Worm (Caenorhabditis elegans) whole organism, late embryonic: Measurements from ENCODE around the gene elb-1.

Source experiments
- C08G9.2 ChIP-seq: sonication (generic microtip); optimal IDR thresholded peaks from 2 replicates; lab custom pipeline; 2016; ENCODE audit warnings: mild to moderate bottlenecking, missing genetic modification characterization, moderate library complexity, missing compliant biosample characterization
- K02D7.2 ChIP-seq: sonication (generic microtip); optimal IDR thresholded peaks from 2 replicates; lab custom pipeline; 2017; ENCODE audit warnings: mild to moderate bottlenecking, missing genetic modification characterization, missing compliant biosample characterization
- K09A11.1 ChIP-seq: sonication (generic microtip); optimal IDR thresholded peaks from 2 replicates; lab custom pipeline; 2017; ENCODE audit warnings: antibody characterized with exemption, mild to moderate bottlenecking, missing genetic modification characterization, missing compliant biosample characterization; ENCODE audit not compliant: insufficient read depth
- Y22D7AL.16 ChIP-seq: sonication (generic microtip); optimal IDR thresholded peaks from 2 replicates; lab custom pipeline; 2016; ENCODE audit warnings: missing genetic modification characterization, missing compliant biosample characterization
- ahr-1 ChIP-seq: sonication (generic microtip); optimal IDR thresholded peaks from 2 replicates; lab custom pipeline; 2016; ENCODE audit warnings: missing genetic modification characterization, missing compliant biosample characterization
- ama-1 ChIP-seq: fragments of 150-350 bp; optimal IDR thresholded peaks from 2 replicates; lab custom pipeline; 2014
- ceh-14 ChIP-seq: sonication (generic microtip); optimal IDR thresholded peaks from 2 replicates; lab custom pipeline; 2016; ENCODE audit warnings: missing genotype, missing genetic modification characterization, missing compliant biosample characterization
- ceh-19 ChIP-seq: fragments of 200-800 bp; sonication (Bioruptor generic); optimal IDR thresholded peaks from 2 replicates; lab custom pipeline; 2018; ENCODE audit warnings: mild to moderate bottlenecking, missing genetic modification characterization, missing compliant biosample characterization
- ceh-24 ChIP-seq: sonication (generic microtip); optimal IDR thresholded peaks from 2 replicates; lab custom pipeline; 2016; ENCODE audit warnings: mild to moderate bottlenecking, missing genetic modification characterization, missing compliant biosample characterization
- ceh-30 ChIP-seq: fragments of 150-350 bp; optimal IDR thresholded peaks from 2 replicates; lab custom pipeline; 2014; ENCODE audit warnings: missing biosample characterization, missing genetic modification characterization
- ceh-31 ChIP-seq: sonication (generic microtip); optimal IDR thresholded peaks from 2 replicates; lab custom pipeline; 2016; ENCODE audit warnings: missing genetic modification characterization, missing compliant biosample characterization
- ceh-34 ChIP-seq: sonication (generic microtip); optimal IDR thresholded peaks from 2 replicates; lab custom pipeline; 2016; ENCODE audit warnings: mild to moderate bottlenecking, missing genetic modification characterization, missing compliant biosample characterization
- ceh-45 ChIP-seq: fragments of 200-800 bp; sonication (Bioruptor generic); IDR thresholded peaks from 2 replicates; pipeline ENCODE4 v1.3.6; 2022; ENCODE audit warnings: missing genetic modification reagents, missing genetic modification characterization, missing compliant biosample characterization
- ceh-48 ChIP-seq: sonication (generic microtip); optimal IDR thresholded peaks from 2 replicates; lab custom pipeline; 2016; ENCODE audit warnings: missing genetic modification characterization, inconsistent platforms, missing compliant biosample characterization
- ceh-6 ChIP-seq: fragments of 200-800 bp; sonication (Bioruptor generic); optimal IDR thresholded peaks from 2 replicates; lab custom pipeline; 2018; ENCODE audit warnings: mild to moderate bottlenecking, missing genetic modification characterization, missing compliant biosample characterization
- che-1 ChIP-seq: sonication (generic microtip); optimal IDR thresholded peaks from 2 replicates; lab custom pipeline; 2016; ENCODE audit warnings: mild to moderate bottlenecking, missing genetic modification characterization, missing compliant biosample characterization
- dve-1 ChIP-seq: sonication (generic microtip); optimal IDR thresholded peaks from 2 replicates; lab custom pipeline; 2017; ENCODE audit warnings: antibody characterized with exemption, mild to moderate bottlenecking, missing genetic modification characterization, missing compliant biosample characterization
- elt-4 ChIP-seq: sonication (generic microtip); optimal IDR thresholded peaks from 2 replicates; lab custom pipeline; 2016; ENCODE audit warnings: missing genetic modification characterization, missing compliant biosample characterization
- ets-4 ChIP-seq: sonication (generic microtip); optimal IDR thresholded peaks from 2 replicates; lab custom pipeline; 2016; ENCODE audit warnings: missing genetic modification characterization, missing compliant biosample characterization
- fax-1 ChIP-seq: sonication (generic microtip); optimal IDR thresholded peaks from 2 replicates; lab custom pipeline; 2016; ENCODE audit warnings: missing genotype, missing genetic modification characterization, missing compliant biosample characterization
- fkh-10 ChIP-seq: fragments of 150-350 bp; optimal IDR thresholded peaks from 2 replicates; lab custom pipeline; 2014; ENCODE audit warnings: missing biosample characterization, missing genetic modification reagents, missing genetic modification characterization
- fkh-6 ChIP-seq: sonication (generic microtip); optimal IDR thresholded peaks from 2 replicates; lab custom pipeline; 2016; ENCODE audit warnings: missing genetic modification characterization, missing compliant biosample characterization
- gmeb-2 ChIP-seq: sonication (generic microtip); optimal IDR thresholded peaks from 2 replicates; lab custom pipeline; 2016; ENCODE audit warnings: missing genetic modification characterization, inconsistent platforms, missing compliant biosample characterization
- hlh-13 ChIP-seq: fragments of 200-800 bp; sonication (Bioruptor generic); optimal IDR thresholded peaks from 2 replicates; lab custom pipeline; 2018; ENCODE audit warnings: mild to moderate bottlenecking, missing genetic modification characterization, missing compliant biosample characterization
- hlh-15 ChIP-seq: sonication (generic microtip); optimal IDR thresholded peaks from 2 replicates; lab custom pipeline; 2016; ENCODE audit warnings: missing genetic modification characterization, missing compliant biosample characterization
- hlh-30 ChIP-seq: sonication (generic microtip); optimal IDR thresholded peaks from 2 replicates; lab custom pipeline; 2017; ENCODE audit warnings: antibody characterized with exemption, missing genetic modification characterization, missing compliant biosample characterization; ENCODE audit not compliant: insufficient read depth
- hlh-6 ChIP-seq: sonication (generic microtip); optimal IDR thresholded peaks from 2 replicates; lab custom pipeline; 2016; ENCODE audit warnings: missing genotype, missing genetic modification characterization, missing compliant biosample characterization
- hlh-8 ChIP-seq: sonication (generic microtip); optimal IDR thresholded peaks from 2 replicates; lab custom pipeline; 2016; ENCODE audit warnings: missing genotype, missing genetic modification characterization, missing compliant biosample characterization
- lim-6 ChIP-seq: sonication (generic microtip); optimal IDR thresholded peaks from 2 replicates; lab custom pipeline; 2016; ENCODE audit warnings: missing genetic modification characterization, missing compliant biosample characterization
- lin-11 ChIP-seq: fragments of 200-800 bp; sonication (Bioruptor generic); optimal IDR thresholded peaks from 2 replicates; lab custom pipeline; 2018; ENCODE audit warnings: mild to moderate bottlenecking, missing genetic modification characterization, missing compliant biosample characterization
- madf-2 ChIP-seq: sonication (generic microtip); optimal IDR thresholded peaks from 2 replicates; lab custom pipeline; 2017; ENCODE audit warnings: missing genetic modification characterization, missing compliant biosample characterization
- mec-3 ChIP-seq: sonication (generic microtip); optimal IDR thresholded peaks from 2 replicates; lab custom pipeline; 2016; ENCODE audit warnings: borderline replicate concordance, missing genetic modification characterization, missing compliant biosample characterization
- nhr-11 ChIP-seq: fragments of 150-350 bp; optimal IDR thresholded peaks from 2 replicates; lab custom pipeline; 2014; ENCODE audit warnings: missing biosample characterization, missing genetic modification characterization
- nhr-232 ChIP-seq: sonication (generic microtip); optimal IDR thresholded peaks from 2 replicates; lab custom pipeline; 2016; ENCODE audit warnings: missing genetic modification characterization, missing compliant biosample characterization
- odd-2 ChIP-seq: sonication (generic microtip); optimal IDR thresholded peaks from 2 replicates; lab custom pipeline; 2017; ENCODE audit warnings: antibody characterized with exemption, mild to moderate bottlenecking, missing genetic modification characterization, missing compliant biosample characterization
- pag-3 ChIP-seq: sonication (generic microtip); optimal IDR thresholded peaks from 2 replicates; lab custom pipeline; 2016; ENCODE audit warnings: missing compliant biosample characterization, missing genetic modification characterization, borderline replicate concordance
- pat-9 ChIP-seq: fragments of 200-800 bp; sonication (Bioruptor generic); optimal IDR thresholded peaks from 2 replicates; lab custom pipeline; 2018; ENCODE audit warnings: mild to moderate bottlenecking, missing genetic modification characterization, moderate library complexity, missing compliant biosample characterization
- pha-2 ChIP-seq: sonication (generic microtip); optimal IDR thresholded peaks from 2 replicates; lab custom pipeline; 2017; ENCODE audit warnings: mild to moderate bottlenecking, missing genetic modification characterization, missing compliant biosample characterization
- pha-4 ChIP-seq: fragments of 150-350 bp; optimal IDR thresholded peaks from 2 replicates; lab custom pipeline; 2018; ENCODE audit warnings: missing biosample characterization, missing genetic modification reagents, missing genetic modification characterization
- pqm-1 ChIP-seq: sonication (generic microtip); optimal IDR thresholded peaks from 2 replicates; lab custom pipeline; 2016; ENCODE audit warnings: missing genetic modification characterization, missing compliant biosample characterization
- rnt-1 ChIP-seq: sonication (generic microtip); optimal IDR thresholded peaks from 2 replicates; lab custom pipeline; 2016; ENCODE audit warnings: missing genetic modification characterization, missing compliant biosample characterization
- sox-4 ChIP-seq: sonication (generic microtip); optimal IDR thresholded peaks from 2 replicates; lab custom pipeline; 2017; ENCODE audit warnings: mild to moderate bottlenecking, missing genetic modification characterization, inconsistent platforms, missing compliant biosample characterization
- tbx-7 ChIP-seq: sonication (generic microtip); optimal IDR thresholded peaks from 2 replicates; lab custom pipeline; 2016; ENCODE audit warnings: missing genotype, missing genetic modification characterization, missing compliant biosample characterization
- unc-3 ChIP-seq, 2 experiments: fragments of 200-800 bp in 1 of 2; sonication (Bioruptor generic) in 1 of 2; sonication (generic microtip) in 1 of 2; conservative IDR thresholded peaks in 1 of 2; optimal IDR thresholded peaks in 1 of 2; 2 replicates each; pipeline versions ENCODE4 v1.3.6 to Lab custom; 2016 to 2022; ENCODE audit warnings: missing compliant biosample characterization in 2 of 2, missing genetic modification characterization in 2 of 2, missing genetic modification reagents in 1 of 2
- unc-42 ChIP-seq: sonication (generic microtip); optimal IDR thresholded peaks from 2 replicates; lab custom pipeline; 2016; ENCODE audit warnings: missing genotype, missing genetic modification characterization, missing compliant biosample characterization
- unc-86 ChIP-seq: sonication (generic microtip); optimal IDR thresholded peaks from 2 replicates; lab custom pipeline; 2016; ENCODE audit warnings: missing genetic modification characterization, missing compliant biosample characterization
- zip-5 ChIP-seq: sonication (generic microtip); optimal IDR thresholded peaks from 2 replicates; lab custom pipeline; 2016; ENCODE audit warnings: missing genetic modification characterization, missing compliant biosample characterization
- ztf-16 ChIP-seq: sonication (generic microtip); optimal IDR thresholded peaks from 2 replicates; lab custom pipeline; 2017; ENCODE audit warnings: missing genetic modification characterization, missing compliant biosample characterization

elb-1 gene

DNA sequence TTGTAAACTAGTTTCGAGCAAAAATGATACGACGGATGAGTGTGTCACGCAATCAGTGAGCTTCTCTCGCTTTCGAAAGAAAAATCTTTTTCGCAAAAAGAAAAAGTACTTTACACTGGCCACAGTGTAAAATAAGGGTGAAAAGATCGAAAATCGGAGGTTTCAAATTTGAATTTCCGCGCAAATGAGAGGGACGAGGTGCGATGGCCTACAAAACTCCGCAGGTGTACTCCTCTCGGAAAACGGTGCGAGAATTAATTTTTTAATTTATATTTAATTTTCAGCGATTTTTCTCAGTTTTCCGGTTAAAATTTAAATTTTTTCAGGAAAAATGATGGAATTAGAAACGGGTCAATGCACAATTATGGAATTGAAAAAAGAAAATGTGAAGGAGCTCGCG lies 27.5 kb upstream of the elb-1 start, which contains the start of gene mrt-2 (continued):
- TF ChIP-seq ets-4 (tag; lab: Kevin White, UChicago), result peak; percentile 96
- no peak for TF ChIP-seq ceh-6 (GFP tag; lab: Kevin White, UChicago)
- no peak for TF ChIP-seq Y22D7AL.16
- no peak for TF ChIP-seq K02D7.2 (tag; lab: Kevin White, UChicago)
- TF ChIP-seq pqm-1 (tag; lab: Kevin White, UChicago), result peak; percentile 43
- peak; percentile 23 for TF ChIP-seq gmeb-2
- TF ChIP-seq hlh-6 (tag; lab: Kevin White, UChicago), result no peak
- no peak for TF ChIP-seq pha-2 (tag; lab: Kevin White, UChicago)
- TF ChIP-seq C08G9.2, result peak; percentile 95
- TF ChIP-seq pha-4, result no peak
- no peak for TF ChIP-seq K09A11.1 (tag; lab: Kevin White, UChicago)
- TF ChIP-seq ceh-24 (tag; lab: Kevin White, UChicago), result no peak
- TF ChIP-seq rnt-1 (tag; lab: Kevin White, UChicago), result peak; percentile 66
- TF ChIP-seq ceh-14 (tag; lab: Kevin White, UChicago), result peak; percentile 71
- TF ChIP-seq ceh-19 (GFP tag; lab: Kevin White, UChicago), result no peak
- TF ChIP-seq ceh-48, result no peak
- peak; percentile 11 for TF ChIP-seq fkh-6 (tag; lab: Kevin White, UChicago)
- TF ChIP-seq nhr-232, result no peak
- TF ChIP-seq unc-42 (tag; lab: Kevin White, UChicago), result peak; percentile 71
- TF ChIP-seq ahr-1 (tag; lab: Kevin White, UChicago), result no peak
- no peak for TF ChIP-seq lim-6 (tag; lab: Kevin White, UChicago)
- peak; percentile 40 for TF ChIP-seq ztf-16 (tag; lab: Kevin White, UChicago)
- TF ChIP-seq pag-3, result no peak
- TF ChIP-seq odd-2 (tag; lab: Kevin White, UChicago), result no peak
- peak; percentile 36 for TF ChIP-seq ceh-34 (tag; lab: Kevin White, UChicago)
- TF ChIP-seq fax-1 (tag; lab: Kevin White, UChicago), result peak; percentile 49
- TF ChIP-seq mec-3 (tag; lab: Kevin White, UChicago), result peak; percentile 74
- no peak for TF ChIP-seq dve-1 (tag; lab: Kevin White, UChicago)
- peak; percentile 86 for TF ChIP-seq tbx-7 (tag; lab: Kevin White, UChicago)
- TF ChIP-seq ceh-31, result peak; percentile 96
- TF ChIP-seq elt-4 (tag; lab: Kevin White, UChicago), result no peak
- no peak for TF ChIP-seq fkh-10
- TF ChIP-seq hlh-8 (tag; lab: Kevin White, UChicago), result peak; percentile 77
- no peak for TF ChIP-seq che-1 (tag; lab: Kevin White, UChicago)
- no peak for TF ChIP-seq madf-2 (tag; lab: Kevin White, UChicago)
- TF ChIP-seq ceh-45, result no peak
- TF ChIP-seq zip-5 (tag; lab: Kevin White, UChicago), result peak; percentile 80
- no peak for TF ChIP-seq ama-1
- no peak for TF ChIP-seq unc-3 (GFP tag; conservative IDR thresholded peaks at IDR 0.05; lab: Robert Waterston, UW)
- TF ChIP-seq unc-3 (tag; optimal IDR thresholded peaks at IDR 0.05; lab: Kevin White, UChicago), result no peak
- no peak for TF ChIP-seq hlh-30
- TF ChIP-seq ceh-30, result no peak
- TF ChIP-seq nhr-11, result no peak
- TF ChIP-seq, all 69 proteins: peak for 25

ce11 chrIII:11742191-11742590 lies 22.9 kb upstream of the elb-1 start:
- TF ChIP-seq unc-3 (GFP tag; conservative IDR thresholded peaks at IDR 0.05; lab: Robert Waterston, UW), result no peak
- TF ChIP-seq unc-3 (tag; optimal IDR thresholded peaks at IDR 0.05; lab: Kevin White, UChicago), result no peak
- no peak for TF ChIP-seq C08G9.2
- no peak for TF ChIP-seq hlh-13 (GFP tag; lab: Kevin White, UChicago)
- no peak for TF ChIP-seq unc-86 (tag; lab: Kevin White, UChicago)
- no peak for TF ChIP-seq odd-2 (tag; lab: Kevin White, UChicago)
- no peak for TF ChIP-seq hlh-15 (tag; lab: Kevin White, UChicago)
- no peak for TF ChIP-seq lin-11
- no peak for TF ChIP-seq ets-4 (tag; lab: Kevin White, UChicago)
- no peak for TF ChIP-seq ceh-14 (tag; lab: Kevin White, UChicago)
- TF ChIP-seq pqm-1 (tag; lab: Kevin White, UChicago), result no peak
- TF ChIP-seq zip-5 (tag; lab: Kevin White, UChicago), result no peak
- TF ChIP-seq sox-4 (tag; lab: Kevin White, UChicago), result no peak
- no peak for TF ChIP-seq nhr-232
- TF ChIP-seq pat-9 (tag; lab: Kevin White, UChicago), result no peak
